Worm (Caenorhabditis elegans) whole organism, midembryonic: Measurements from ENCODE around the gene Y48A6B.14.

Experiments used
- T22C8.4 ChIP-seq: fragments of 200-800 bp; sonication (Bioruptor generic); IDR thresholded peaks from 2 replicates; pipeline ENCODE4 v1.3.6; 2022; ENCODE audit warnings: missing genetic modification characterization, missing compliant biosample characterization
- cog-1 ChIP-seq: sonication (generic microtip); optimal IDR thresholded peaks from 2 replicates; lab custom pipeline; 2016; ENCODE audit warnings: missing genetic modification characterization, missing compliant biosample characterization
- flt-1 ChIP-seq: fragments of 200-800 bp; sonication (Bioruptor generic); IDR thresholded peaks from 2 replicates; pipeline ENCODE4 v1.3.6; 2022; ENCODE audit warnings: missing genetic modification characterization, missing compliant biosample characterization
- klf-2 ChIP-seq: fragments of 200-800 bp; sonication (Bioruptor generic); conservative IDR thresholded peaks from 2 replicates; pipeline ENCODE4 v1.3.6; 2022; ENCODE audit warnings: missing genetic modification reagents, missing genetic modification characterization, missing compliant biosample characterization
- med-1 ChIP-seq: sonication (generic microtip); optimal IDR thresholded peaks from 2 replicates; lab custom pipeline; 2017; ENCODE audit warnings: missing genetic modification characterization, mild to moderate bottlenecking, missing compliant biosample characterization, antibody characterized with exemption, missing genetic modification reagents; ENCODE audit not compliant: insufficient read depth
- ref-1 ChIP-seq: fragments of 200-800 bp; sonication (Bioruptor generic); conservative IDR thresholded peaks from 2 replicates; pipeline ENCODE4 v1.3.6; 2022; ENCODE audit warnings: missing genetic modification reagents, missing genetic modification characterization, missing compliant biosample characterization
- tab-1 ChIP-seq: fragments of 200-800 bp; sonication (Bioruptor generic); IDR thresholded peaks from 2 replicates; pipeline ENCODE4 v1.3.6; 2022; ENCODE audit warnings: missing genetic modification characterization, missing compliant biosample characterization
- ztf-23 ChIP-seq: fragments of 200-800 bp; sonication (Bioruptor generic); IDR thresholded peaks from 2 replicates; pipeline ENCODE4 v1.3.6; 2022; ENCODE audit warnings: missing genetic modification reagents, missing genetic modification characterization, missing compliant biosample characterization
- ztf-29 ChIP-seq: fragments of 200-800 bp; sonication (Bioruptor generic); IDR thresholded peaks from 2 replicates; pipeline ENCODE4 v1.3.6; 2022; ENCODE audit warnings: missing genetic modification reagents, missing genetic modification characterization, missing compliant biosample characterization

Y48A6B.14 gene

DNA sequence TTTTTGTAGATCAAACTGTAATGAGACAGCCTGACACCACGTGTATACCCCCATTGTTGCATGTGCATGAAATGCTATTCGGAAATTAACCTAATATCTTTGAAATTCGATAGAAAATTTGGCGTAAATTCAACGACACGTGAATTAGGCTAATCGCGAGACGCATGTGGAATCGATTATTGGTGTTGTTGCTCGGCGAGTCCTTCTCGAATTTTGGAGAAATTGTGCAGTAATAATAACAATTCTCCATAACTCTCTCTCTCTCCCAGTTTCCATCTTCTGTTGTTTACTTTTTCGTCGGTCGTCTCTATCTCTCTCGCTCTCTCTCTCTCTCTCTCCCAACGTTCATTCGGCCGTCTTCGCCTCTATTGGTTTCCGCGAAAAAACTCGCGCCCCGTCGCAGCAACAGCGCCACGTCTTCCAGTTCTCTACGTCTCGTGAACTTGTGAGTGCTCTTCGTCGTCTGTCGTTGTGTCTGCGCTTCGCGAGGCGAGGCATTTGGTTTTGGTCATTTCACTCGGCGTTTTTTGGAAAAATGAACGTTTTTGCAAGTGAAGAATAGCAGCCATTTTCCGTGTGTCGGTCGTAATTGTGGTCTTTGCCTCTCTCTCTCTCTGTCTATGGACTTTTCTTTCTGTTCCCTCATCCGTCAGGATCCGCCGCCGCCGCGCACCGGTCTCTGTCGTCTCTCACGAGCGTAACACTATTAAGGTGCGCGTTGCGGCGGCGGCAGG lies 23.3 kb downstream of the Y48A6B.14 start:
- TF ChIP-seq T22C8.4 (GFP tag; lab: Robert Waterston, UW) (no peak), flt-1 (GFP tag; lab: Robert Waterston, UW) (no peak), med-1 (no peak), ref-1 (no peak), ztf-23 (GFP tag; lab: Robert Waterston, UW) (no peak), klf-2 (GFP tag; lab: Robert Waterston, UW) (no peak), tab-1 (no peak), cog-1 (no peak)

DNA sequence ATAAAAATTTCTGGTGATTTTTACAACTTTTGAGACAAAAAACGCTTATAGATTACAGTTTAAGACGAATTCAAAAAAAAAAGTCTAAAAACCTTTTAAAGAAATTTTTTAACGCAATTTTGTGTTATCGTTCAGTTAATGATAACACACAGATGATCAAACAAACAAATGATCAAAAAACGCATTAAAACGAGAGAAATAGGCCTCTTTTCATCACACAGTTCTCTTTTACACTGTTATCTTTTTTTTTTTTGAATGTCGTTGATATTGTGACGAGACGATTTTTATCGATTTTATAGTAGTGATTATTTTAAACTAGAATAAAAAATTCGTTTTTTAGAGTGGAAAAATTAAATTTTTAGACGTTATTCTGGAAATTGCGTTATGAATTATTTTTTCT lies 28.4 kb downstream of the Y48A6B.14 start:
- TF ChIP-seq tab-1 (no peak), flt-1 (GFP tag; lab: Robert Waterston, UW) (no peak)

DNA sequence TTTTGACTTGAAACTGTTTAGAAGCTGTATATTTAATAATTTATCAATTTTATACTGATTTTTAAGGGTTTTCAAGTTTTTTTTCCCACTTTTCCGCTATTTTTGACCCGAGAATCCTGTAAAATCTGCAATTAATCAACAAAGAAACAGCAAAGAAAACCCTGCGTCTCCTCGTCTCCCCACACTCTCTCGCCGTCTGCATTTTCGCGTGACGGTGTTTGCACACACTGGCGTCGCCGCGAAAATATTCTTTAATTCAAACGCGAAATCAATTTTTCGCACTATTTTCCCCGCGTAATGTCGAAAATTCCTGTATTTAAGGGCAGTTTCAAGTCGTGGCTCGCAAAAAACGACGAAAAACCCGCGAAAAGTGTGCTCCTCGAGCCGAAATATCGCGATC lies 31.9 kb downstream of the Y48A6B.14 start, which contains the start of gene rsa-2:
TSS of gene rsa-2 (plus strand) at position 221 of the 400 bp plus-strand sequence.
- TF ChIP-seq ztf-29 (GFP tag; lab: Robert Waterston, UW) (no peak), ztf-23 (GFP tag; lab: Robert Waterston, UW) (no peak), tab-1 (no peak), ref-1 (no peak), klf-2 (GFP tag; lab: Robert Waterston, UW) (no peak), flt-1 (GFP tag; lab: Robert Waterston, UW) (no peak), T22C8.4 (GFP tag; lab: Robert Waterston, UW) (no peak), med-1 (no peak), cog-1 (no peak)

DNA sequence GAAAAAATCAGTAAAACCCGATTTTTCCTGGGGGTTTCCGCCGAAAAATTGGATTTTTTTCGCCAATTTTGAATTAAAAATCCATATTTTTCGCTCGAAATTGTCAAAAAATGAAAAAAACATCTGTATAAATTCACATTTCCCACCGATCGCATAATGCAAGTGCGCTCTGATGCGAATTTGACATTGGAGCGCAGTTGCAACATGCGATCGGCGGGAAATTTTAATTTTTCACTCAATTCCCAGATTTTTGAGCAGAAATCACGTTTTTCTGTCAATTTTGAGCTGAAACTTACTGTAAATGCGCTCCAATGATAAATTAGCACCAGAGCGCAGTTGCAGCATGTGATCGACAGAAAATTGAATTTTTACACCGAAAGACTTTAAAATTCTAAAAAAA lies 33.2 kb downstream of the Y48A6B.14 start:
- TF ChIP-seq tab-1 (no peak), ref-1 (no peak), cog-1 (no peak), ztf-29 (GFP tag; lab: Robert Waterston, UW) (no peak), flt-1 (GFP tag; lab: Robert Waterston, UW) (no peak), med-1 (no peak), klf-2 (GFP tag; lab: Robert Waterston, UW) (no peak), ztf-23 (GFP tag; lab: Robert Waterston, UW) (no peak), T22C8.4 (GFP tag; lab: Robert Waterston, UW) (no peak)

DNA sequence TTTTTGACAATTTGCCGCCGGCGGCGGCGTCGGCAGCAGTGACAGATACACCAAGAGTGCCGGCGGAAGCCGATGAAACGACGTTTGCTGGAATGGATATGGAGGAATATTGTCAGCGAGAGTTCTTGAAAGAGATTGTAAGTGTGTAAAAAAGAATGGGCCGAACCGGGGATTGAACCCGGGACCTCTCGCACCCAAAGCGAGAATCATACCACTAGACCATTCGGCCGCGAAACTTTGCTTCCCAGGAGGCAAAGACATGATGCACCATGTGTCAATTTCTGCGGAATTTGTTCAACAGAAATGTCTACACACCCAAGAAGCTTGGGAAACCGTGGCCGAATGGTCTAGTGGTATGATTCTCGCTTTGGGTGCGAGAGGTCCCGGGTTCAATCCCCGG lies 35.3 kb downstream of the Y48A6B.14 start:
- TF ChIP-seq ref-1 (0 out of 2 replicates have a peak, but pooled peaks have one; percentile 6), T22C8.4 (GFP tag; lab: Robert Waterston, UW) (peak; percentile 10; the same call in 1 of the 2 replicates), klf-2 (GFP tag; lab: Robert Waterston, UW) (no peak; the same call in 1 of the 2 replicates), med-1 (no peak), cog-1 (peak; percentile 17), ztf-23 (GFP tag; lab: Robert Waterston, UW) (peak; percentile 81), ztf-29 (GFP tag; lab: Robert Waterston, UW) (0 out of 2 replicates have a peak, but pooled peaks have one; percentile 15), tab-1 (peak; percentile 58), flt-1 (GFP tag; lab: Robert Waterston, UW) (peak; percentile 78)

DNA sequence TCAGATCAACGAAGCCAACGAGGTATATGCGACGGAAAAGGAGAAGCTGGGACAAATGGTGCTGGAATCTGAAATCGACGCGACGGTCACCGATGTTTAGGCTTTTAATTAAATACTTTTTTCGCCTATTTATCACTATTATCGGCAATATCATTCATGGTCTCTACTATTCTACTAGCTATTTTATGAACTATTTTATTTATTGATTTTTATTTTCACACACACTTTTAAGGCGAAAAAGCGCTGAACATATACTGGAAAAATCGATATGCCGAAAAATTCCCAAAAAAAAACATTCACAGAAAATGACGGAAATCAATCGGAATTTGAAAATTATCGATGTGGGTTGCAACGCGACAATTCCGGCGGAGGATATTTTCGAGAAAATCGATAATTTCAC lies 37.1 kb downstream of the Y48A6B.14 start, which contains the start of gene W09D6.1:
TSS of gene W09D6.1 (plus strand) at position 301 of the 400 bp plus-strand sequence.
- TF ChIP-seq cog-1: no peak
- TF ChIP-seq ztf-23 (GFP tag; lab: Robert Waterston, UW): no peak
- TF ChIP-seq tab-1: no peak
- TF ChIP-seq flt-1 (GFP tag; lab: Robert Waterston, UW): no peak
- no peak for TF ChIP-seq ztf-29 (GFP tag; lab: Robert Waterston, UW)
- TF ChIP-seq med-1: no peak
- no peak for TF ChIP-seq klf-2 (GFP tag; lab: Robert Waterston, UW)
- no peak for TF ChIP-seq ref-1
- no peak for TF ChIP-seq T22C8.4 (GFP tag; lab: Robert Waterston, UW)

DNA sequence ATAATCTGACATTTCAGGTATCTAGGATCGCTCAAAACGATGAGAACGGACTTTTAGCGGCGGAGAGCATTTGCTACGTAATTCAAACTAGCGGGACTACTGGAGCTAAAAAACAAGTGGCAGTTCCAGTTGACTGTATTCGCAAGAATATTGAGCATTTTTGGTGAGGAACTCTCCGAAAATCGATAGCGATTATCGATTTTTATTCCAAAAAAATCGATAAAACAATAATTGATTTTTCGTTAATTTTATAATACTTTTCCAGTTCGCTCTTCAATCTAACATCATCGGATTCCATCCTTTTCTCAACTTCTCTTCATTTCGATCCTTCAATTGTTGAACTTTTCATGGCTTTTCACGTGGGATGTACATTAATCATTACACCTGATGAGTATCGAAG lies 37.9 kb downstream of the Y48A6B.14 start:
- TF ChIP-seq med-1: no peak
- TF ChIP-seq klf-2 (GFP tag; lab: Robert Waterston, UW): no peak
- TF ChIP-seq tab-1: no peak
- TF ChIP-seq cog-1: no peak
- TF ChIP-seq ref-1: no peak
- no peak for TF ChIP-seq flt-1 (GFP tag; lab: Robert Waterston, UW)
- TF ChIP-seq ztf-29 (GFP tag; lab: Robert Waterston, UW): no peak

ce11 chrIII:11070210-11070609 lies 38.8 kb downstream of the Y48A6B.14 start:
- TF ChIP-seq klf-2 (GFP tag; lab: Robert Waterston, UW) (no peak), ztf-23 (GFP tag; lab: Robert Waterston, UW) (no peak), tab-1 (no peak), ztf-29 (GFP tag; lab: Robert Waterston, UW) (no peak), flt-1 (GFP tag; lab: Robert Waterston, UW) (no peak), cog-1 (no peak), med-1 (no peak), T22C8.4 (GFP tag; lab: Robert Waterston, UW) (peak; percentile 83)

- TF ChIP-seq ref-1: no peak
- no peak for TF ChIP-seq T22C8.4 (GFP tag; lab: Robert Waterston, UW)
- no peak for TF ChIP-seq ztf-29 (GFP tag; lab: Robert Waterston, UW)
- TF ChIP-seq cog-1: no peak
- no peak for TF ChIP-seq klf-2 (GFP tag; lab: Robert Waterston, UW)
- no peak for TF ChIP-seq med-1
- no peak for TF ChIP-seq ztf-23 (GFP tag; lab: Robert Waterston, UW)
- TF ChIP-seq flt-1 (GFP tag; lab: Robert Waterston, UW): no peak
- no peak for TF ChIP-seq tab-1
Measured at ce11 chrIII:11074214-11074613, 42.8 kb downstream of the Y48A6B.14 start, which contains the start of gene str-261. Gene str-261 (plus strand): TSS chrIII:11074514.

DNA sequence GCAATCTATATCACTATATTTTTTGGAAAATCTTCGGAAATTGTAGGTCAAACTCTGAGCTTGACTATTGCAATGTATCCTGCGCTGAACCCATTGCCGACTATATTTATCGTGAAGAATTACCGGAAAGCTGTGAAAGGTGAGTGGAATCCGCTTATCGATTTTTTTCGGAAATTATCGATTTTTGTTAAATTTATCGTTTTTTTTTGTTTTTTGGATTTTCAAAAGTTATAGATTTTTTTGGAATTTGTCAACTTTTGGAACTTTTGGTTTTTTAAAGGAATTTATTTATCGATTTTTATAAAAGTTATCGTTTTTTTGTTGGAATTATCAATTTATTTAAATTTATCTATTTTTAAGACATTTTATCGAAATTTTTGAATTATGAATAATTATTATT lies 45.3 kb downstream of the Y48A6B.14 start:
- TF ChIP-seq klf-2 (GFP tag; lab: Robert Waterston, UW) (no peak), T22C8.4 (GFP tag; lab: Robert Waterston, UW) (peak; percentile 51; the same call in 1 of the 2 replicates)
